Fruit fly (Drosophila melanogaster) whole organism: ENCODE data around the gene Coq7.

ENCODE experiments used
- Dll ChIP-seq: fragments of >200 bp; optimal IDR thresholded peaks from 2 replicates; lab custom pipeline; 2017
- EcR ChIP-seq, 2 experiments: fragments of >200 bp; optimal IDR thresholded peaks; 2 replicates each; lab custom pipeline; 2017; ENCODE audit warnings: missing biosample characterization in 2 of 2, missing genetic modification characterization in 2 of 2, missing genetic modification reagents in 2 of 2
- pan ChIP-seq: fragments of >200 bp; optimal IDR thresholded peaks from 2 replicates; lab custom pipeline; 2017
- psq ChIP-seq: fragments of >200 bp; optimal IDR thresholded peaks from 2 replicates; lab custom pipeline; 2017

DNA sequence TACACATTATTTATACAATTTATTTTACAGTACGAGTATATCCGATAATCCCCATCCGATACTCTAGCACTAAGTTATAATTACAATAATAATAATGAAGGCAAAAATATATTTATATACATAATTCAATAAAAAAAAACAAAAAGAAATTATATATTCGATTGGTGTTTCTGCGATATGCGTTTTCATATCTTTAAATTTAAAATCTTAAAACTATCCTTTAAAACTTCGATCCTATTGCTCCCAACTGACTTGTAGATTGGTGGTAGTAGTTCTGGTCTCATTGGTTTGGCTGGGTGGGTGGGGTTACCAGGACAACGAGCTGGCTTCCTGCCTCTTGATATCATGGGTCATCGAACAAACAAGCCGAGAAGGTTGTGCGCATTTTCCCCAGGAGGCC is 42.7 kb downstream of the Coq7 start, which contains the start of gene iav:
- TF ChIP-seq Dll (lab: Kevin White, UChicago): no peak
- TF ChIP-seq EcR (GFP tag; optimal IDR thresholded peaks at IDR 0.05; lab: Kevin White, UChicago): no peak
- no peak for TF ChIP-seq pan
- TF ChIP-seq psq: no peak
